Fruit fly (Drosophila melanogaster): Measurements from ENCODE around the gene CG1239.
A peak's percentile ranks its signal among the peaks of the same experiment; 100 is the strongest.

CG1239 gene

DNA sequence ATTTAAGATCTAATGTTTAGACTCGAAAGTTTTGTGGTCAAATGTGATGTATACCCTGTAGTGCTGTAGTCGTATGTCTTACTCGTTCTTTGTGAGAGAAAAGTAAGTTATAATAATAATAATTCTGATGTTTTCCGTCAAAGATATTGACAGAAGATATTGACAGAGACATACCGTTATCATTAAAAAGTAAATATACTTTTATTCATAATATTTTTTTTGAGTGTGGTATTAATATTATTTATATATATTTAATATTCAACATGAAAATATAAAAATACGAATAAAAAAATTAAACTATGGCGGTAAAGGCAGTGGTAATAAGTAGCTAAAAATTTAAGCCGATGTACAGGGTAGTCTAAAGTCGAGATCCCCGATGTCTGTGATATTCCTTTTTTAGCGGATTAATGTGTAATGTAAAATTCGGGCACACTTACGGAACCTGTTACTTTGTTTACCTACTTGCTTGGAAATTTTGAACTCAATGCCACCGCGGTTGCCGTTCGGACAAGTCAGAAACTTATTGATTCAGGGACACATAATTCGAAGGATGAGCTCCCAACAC is 3.1 kb downstream of the CG1239 start, which contains the start of the genes CG2100 and CG1236 (continued):
- TF ChIP-seq lz (GFP tag; optimal IDR thresholded peaks at IDR 0.05) (peak; percentile 67), CG15336 (GFP tag; IDR thresholded peaks at IDR 0.05) (peak; percentile 81), fkh (GFP tag; optimal IDR thresholded peaks at IDR 0.05) (peak; percentile 91), Met (GFP tag; optimal IDR thresholded peaks at IDR 0.05) (no peak), CG6276 (GFP tag; optimal IDR thresholded peaks at IDR 0.05) (no peak), CG16779 (tag; optimal IDR thresholded peaks at IDR 0.05) (no peak), CG31627 (GFP tag; optimal IDR thresholded peaks at IDR 0.05) (peak; percentile 67), CG3919 (GFP tag; optimal IDR thresholded peaks at IDR 0.05) (peak; percentile 85), Hr4 (GFP tag; optimal IDR thresholded peaks at IDR 0.05) (peak; percentile 62), CG4318 (GFP tag; optimal IDR thresholded peaks at IDR 0.05) (no peak), spab (GFP tag; optimal IDR thresholded peaks at IDR 0.05) (peak; percentile 77), CG6792 (GFP tag; optimal IDR thresholded peaks at IDR 0.05) (peak; percentile 78), Sox102F (GFP tag; optimal IDR thresholded peaks at IDR 0.05) (no peak), CG10669 (GFP tag; optimal IDR thresholded peaks at IDR 0.05) (peak; percentile 75), CG6854 (GFP tag; optimal IDR thresholded peaks at IDR 0.05) (peak; percentile 64), CG8119 (GFP tag; IDR thresholded peaks at IDR 0.05) (peak; percentile 87), salr (GFP tag; optimal IDR thresholded peaks at IDR 0.05) (peak in 1 of 2 experiments; percentile 60), CG1621 (tag; optimal IDR thresholded peaks at IDR 0.05) (peak; percentile 53), CG11762 (GFP tag; optimal IDR thresholded peaks at IDR 0.05; ENCODE audit: insufficient read depth) (peak; percentile 64), svp (GFP tag) (peak; percentile 92), Blimp-1 (GFP tag; optimal IDR thresholded peaks at IDR 0.05) (peak; percentile 69)

DNA sequence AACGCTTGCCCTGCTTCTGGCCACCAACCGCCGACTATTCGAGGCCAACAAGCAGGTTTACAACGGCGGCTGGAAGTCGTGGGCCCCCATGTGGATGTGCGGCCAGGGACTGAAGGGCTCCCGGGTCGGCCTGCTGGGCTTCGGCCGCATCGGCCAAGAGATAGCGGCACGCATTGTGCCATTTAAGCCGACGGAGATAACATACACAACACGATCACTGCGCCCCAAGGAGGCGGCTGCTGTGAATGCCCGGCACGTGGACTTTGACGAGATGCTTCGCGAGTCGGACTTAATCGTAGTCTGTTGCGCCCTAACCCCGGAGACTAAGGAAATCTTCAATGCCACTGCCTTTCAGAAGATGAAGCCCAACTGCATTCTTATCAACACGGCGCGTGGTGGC is 4.0 kb downstream of the CG1239 start:
- TF ChIP-seq ss (GFP tag; optimal IDR thresholded peaks at IDR 0.05) = peak in 1 of 2 experiments; percentile 62
- TF ChIP-seq svp (GFP tag) = peak; percentile 95
- 0 out of 3 replicates have a peak, but pooled peaks have one; percentile 12 for TF ChIP-seq eg (GFP tag; IDR thresholded peaks at IDR 0.05)
- peak; percentile 60 for TF ChIP-seq Eip78C (GFP tag)
- no peak for TF ChIP-seq fkh (GFP tag; optimal IDR thresholded peaks at IDR 0.05)
- TF ChIP-seq Hr4 (GFP tag; optimal IDR thresholded peaks at IDR 0.05) = no peak

DNA sequence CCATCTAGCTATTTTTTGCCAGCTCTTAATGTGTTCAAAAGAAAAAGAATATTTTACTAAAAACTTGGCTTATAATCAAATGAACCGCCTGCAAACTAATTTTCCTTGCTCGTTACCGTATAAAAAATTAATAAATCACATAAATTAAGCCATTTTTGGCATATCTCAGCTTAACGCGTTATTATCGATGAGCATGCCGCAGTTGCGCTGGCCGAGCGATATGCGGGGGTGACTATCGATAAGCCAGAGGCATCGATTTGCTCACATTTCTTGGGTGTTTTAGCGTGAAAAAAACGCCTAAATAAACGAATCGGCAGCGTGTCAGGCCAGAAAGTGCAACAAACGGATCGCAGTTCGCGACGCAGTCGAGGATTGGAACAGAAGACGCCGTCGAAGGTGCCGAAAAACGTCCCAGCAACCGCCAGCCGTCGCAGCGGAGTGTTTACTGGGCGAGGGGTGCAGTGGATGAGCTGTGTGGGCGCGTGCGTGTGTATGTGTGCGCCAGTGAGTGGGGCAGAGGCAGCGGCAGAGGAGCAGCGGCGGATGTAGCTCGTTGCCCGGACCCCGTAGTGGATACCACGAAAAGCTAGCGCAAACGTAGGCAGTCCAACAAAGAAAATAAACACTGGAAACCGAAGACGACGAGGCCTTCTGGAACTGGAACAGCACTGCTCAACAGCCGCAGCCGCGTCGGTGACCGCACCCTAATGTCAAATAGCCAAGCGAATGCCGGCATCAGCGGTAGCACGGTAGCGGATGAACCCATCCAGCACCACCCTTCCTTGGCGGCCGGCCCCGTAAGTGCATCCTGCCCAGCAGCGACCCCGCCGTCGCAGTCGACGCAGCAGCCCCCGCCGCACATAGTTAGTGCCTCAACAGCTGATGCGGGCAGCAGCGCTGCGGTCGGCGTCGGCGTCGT is 9.2 kb downstream of the CG1239 start, which contains the start of the genes Sym and Madm:
TSS of gene Sym (minus strand) at position 199 of the 919 bp plus-strand sequence.
TSS of gene Madm (plus strand) at position 233 of the 919 bp plus-strand sequence.
- no peak for TF ChIP-seq CG4318 (GFP tag; optimal IDR thresholded peaks at IDR 0.05)
- no peak for TF ChIP-seq OdsH (GFP tag; optimal IDR thresholded peaks at IDR 0.05)
- TF ChIP-seq ss (GFP tag; optimal IDR thresholded peaks at IDR 0.05) = no peak
- peak; percentile 41 for TF ChIP-seq cyc (GFP tag; optimal IDR thresholded peaks at IDR 0.05)
- no peak for TF ChIP-seq vri (GFP tag; optimal IDR thresholded peaks at IDR 0.05)
- no peak for TF ChIP-seq dsx (GFP tag; optimal IDR thresholded peaks at IDR 0.05; ENCODE audit: poor library complexity, severe bottlenecking)
- no peak for TF ChIP-seq Eip75B (GFP tag; optimal IDR thresholded peaks at IDR 0.05)
- TF ChIP-seq Hr4 (GFP tag; optimal IDR thresholded peaks at IDR 0.05) = no peak
- peak; percentile 42 for TF ChIP-seq CG1621 (tag; optimal IDR thresholded peaks at IDR 0.05)
- no peak for TF ChIP-seq pdm3 (GFP tag; optimal IDR thresholded peaks at IDR 0.05)
- peak; percentile 20 for TF ChIP-seq fkh (GFP tag; optimal IDR thresholded peaks at IDR 0.05)
- TF ChIP-seq CG8119 (GFP tag; IDR thresholded peaks at IDR 0.05) = 0 out of 3 replicates have a peak, but pooled peaks have one; percentile 22
- TF ChIP-seq CG16779 (tag; optimal IDR thresholded peaks at IDR 0.05) = no peak
- no peak for TF ChIP-seq CG8319 (GFP tag; optimal IDR thresholded peaks at IDR 0.05)
- peak; percentile 41 for TF ChIP-seq Sox14 (GFP tag; optimal IDR thresholded peaks at IDR 0.05)
- no peak for TF ChIP-seq Hr39 (GFP tag; optimal IDR thresholded peaks at IDR 0.05)
- no peak for TF ChIP-seq CG8632 (GFP tag; optimal IDR thresholded peaks at IDR 0.05)
- no peak for TF ChIP-seq Eip93F (GFP tag; optimal IDR thresholded peaks at IDR 0.05)
- TF ChIP-seq CG3032 (tag; optimal IDR thresholded peaks at IDR 0.05) = peak; percentile 26
- TF ChIP-seq Blimp-1 (GFP tag; optimal IDR thresholded peaks at IDR 0.05) = no peak
- peak; percentile 72 for TF ChIP-seq svp (GFP tag)
- TF ChIP-seq CG6854 (GFP tag; optimal IDR thresholded peaks at IDR 0.05) = no peak
- TF ChIP-seq salr (GFP tag; optimal IDR thresholded peaks at IDR 0.05) = no peak
- TF ChIP-seq acj6 (GFP tag; optimal IDR thresholded peaks at IDR 0.05) = no peak
- no peak for TF ChIP-seq CG10669 (GFP tag; optimal IDR thresholded peaks at IDR 0.05)
- TF ChIP-seq CG31627 (GFP tag; optimal IDR thresholded peaks at IDR 0.05) = peak; percentile 55
- TF ChIP-seq CG11294 (GFP tag; IDR thresholded peaks at IDR 0.05) = no peak
- TF ChIP-seq Ets21C (GFP tag; optimal IDR thresholded peaks at IDR 0.05) = no peak
- no peak for TF ChIP-seq CG10631 (GFP tag; optimal IDR thresholded peaks at IDR 0.05)
- TF ChIP-seq Smox (GFP tag; optimal IDR thresholded peaks at IDR 0.05) = no peak
- TF ChIP-seq lz (GFP tag; optimal IDR thresholded peaks at IDR 0.05) = peak; percentile 25
- TF ChIP-seq Sox102F (GFP tag; optimal IDR thresholded peaks at IDR 0.05) = no peak
- no peak for TF ChIP-seq Gug (GFP tag; IDR thresholded peaks at IDR 0.05)
- TF ChIP-seq CG3919 (GFP tag; optimal IDR thresholded peaks at IDR 0.05) = no peak
